Worm (Caenorhabditis elegans) whole organism, early embryonic: ENCODE results near the gene T26C11.8.

Source experiments
- B0310.2 ChIP-seq: sonication (generic microtip); optimal IDR thresholded peaks from 2 replicates; lab custom pipeline; 2016; ENCODE audit warnings: mild to moderate bottlenecking, missing genetic modification characterization, missing compliant biosample characterization
- F13C5.2 ChIP-seq: sonication (generic microtip); optimal IDR thresholded peaks from 2 replicates; lab custom pipeline; 2017; ENCODE audit warnings: mild to moderate bottlenecking, missing genetic modification characterization, inconsistent platforms, missing compliant biosample characterization
- aly-1 ChIP-seq: sonication (generic microtip); optimal IDR thresholded peaks from 2 replicates; lab custom pipeline; 2016; ENCODE audit warnings: missing genetic modification characterization, missing compliant biosample characterization
- ama-1 ChIP-seq: fragments of 150-350 bp; optimal IDR thresholded peaks from 2 replicates; lab custom pipeline; 2014
- ceh-13 ChIP-seq: fragments of 200-800 bp; sonication (Bioruptor generic); optimal IDR thresholded peaks from 2 replicates; lab custom pipeline; 2018; ENCODE audit warnings: mild to moderate bottlenecking, missing genetic modification characterization, missing compliant biosample characterization
- ceh-36 ChIP-seq: sonication (generic microtip); optimal IDR thresholded peaks from 2 replicates; lab custom pipeline; 2016; ENCODE audit warnings: missing genetic modification characterization, inconsistent platforms, missing compliant biosample characterization
- ets-7 ChIP-seq: sonication (generic microtip); optimal IDR thresholded peaks from 2 replicates; lab custom pipeline; 2016; ENCODE audit warnings: missing genotype, missing genetic modification characterization, missing compliant biosample characterization
- flt-1 ChIP-seq: fragments of 200-800 bp; sonication (Bioruptor generic); IDR thresholded peaks from 2 replicates; pipeline ENCODE4 v1.3.6; 2022; ENCODE audit warnings: missing genetic modification characterization, missing compliant biosample characterization
- hmbx-1 ChIP-seq: sonication (generic microtip); optimal IDR thresholded peaks from 2 replicates; lab custom pipeline; 2016; ENCODE audit warnings: mild to moderate bottlenecking, missing genetic modification characterization, missing compliant biosample characterization
- hmg-4 ChIP-seq: fragments of 200-800 bp; sonication (Bioruptor generic); optimal IDR thresholded peaks from 2 replicates; lab custom pipeline; 2018; ENCODE audit warnings: mild to moderate bottlenecking, missing genetic modification characterization, missing compliant biosample characterization
- hnd-1 ChIP-seq: sonication (generic microtip); optimal IDR thresholded peaks from 2 replicates; lab custom pipeline; 2016; ENCODE audit warnings: missing genetic modification characterization, missing compliant biosample characterization
- pes-1 ChIP-seq: fragments of 200-800 bp; sonication (Bioruptor generic); IDR thresholded peaks from 2 replicates; pipeline ENCODE4 v1.3.6; 2022; ENCODE audit warnings: missing genetic modification reagents, missing genetic modification characterization, missing compliant biosample characterization
- scrt-1 ChIP-seq: fragments of 200-800 bp; sonication (Bioruptor generic); IDR thresholded peaks from 2 replicates; pipeline ENCODE4 v1.3.6; 2022; ENCODE audit warnings: missing genetic modification characterization, missing compliant biosample characterization
- sea-1 ChIP-seq: fragments of 200-800 bp; sonication (Bioruptor generic); conservative IDR thresholded peaks from 2 replicates; pipeline ENCODE4 v1.3.6; 2022; ENCODE audit warnings: missing genetic modification characterization, missing compliant biosample characterization
- tbx-11 ChIP-seq: fragments of 200-800 bp; sonication (Bioruptor generic); IDR thresholded peaks from 2 replicates; pipeline ENCODE4 v1.3.6; 2022; ENCODE audit warnings: missing genetic modification characterization, missing compliant biosample characterization
- tbx-37 ChIP-seq: fragments of 200-800 bp; sonication (Bioruptor generic); conservative IDR thresholded peaks from 2 replicates; pipeline ENCODE4 v1.3.6; 2022; ENCODE audit warnings: missing genetic modification reagents, missing genetic modification characterization, missing compliant biosample characterization
- tra-4 ChIP-seq: sonication (generic microtip); optimal IDR thresholded peaks from 2 replicates; lab custom pipeline; 2017; ENCODE audit warnings: missing genetic modification characterization, missing compliant biosample characterization

The T26C11.8 gene

ce11 chrX:1870991-1871390 is 10.5 kb downstream of the T26C11.8 start:
- TF ChIP-seq sea-1 (GFP tag; lab: Robert Waterston, UW) (no peak), flt-1 (no peak), tra-4 (tag; lab: Kevin White, UChicago) (no peak), ceh-36 (tag; lab: Kevin White, UChicago) (no peak), ets-7 (tag; lab: Kevin White, UChicago) (no peak), B0310.2 (no peak), tbx-11 (GFP tag; lab: Robert Waterston, UW) (no peak), aly-1 (tag; lab: Kevin White, UChicago) (no peak)

- peak; percentile 85 for TF ChIP-seq sea-1 (GFP tag; lab: Robert Waterston, UW)
- TF ChIP-seq aly-1 (tag; lab: Kevin White, UChicago), result peak; percentile 83
- peak; percentile 89 for TF ChIP-seq F13C5.2 (tag; lab: Kevin White, UChicago)
- peak; percentile 83 for TF ChIP-seq ceh-36 (tag; lab: Kevin White, UChicago)
- no peak for TF ChIP-seq tra-4 (tag; lab: Kevin White, UChicago)
- peak; percentile 81 for TF ChIP-seq hnd-1 (tag; lab: Kevin White, UChicago)
- peak; percentile 91 for TF ChIP-seq tbx-11 (GFP tag; lab: Robert Waterston, UW)
- no peak for TF ChIP-seq ama-1
- peak; percentile 53 for TF ChIP-seq B0310.2
- TF ChIP-seq flt-1, result peak; percentile 94
- peak; percentile 76 for TF ChIP-seq ceh-13 (GFP tag; lab: Kevin White, UChicago)
- peak; percentile 51 for TF ChIP-seq hmbx-1
- TF ChIP-seq tbx-37, result peak; percentile 81
- TF ChIP-seq scrt-1 (GFP tag; lab: Robert Waterston, UW), result peak; percentile 88
- TF ChIP-seq pes-1 (GFP tag; lab: Robert Waterston, UW), result peak; percentile 93
- peak; percentile 52 for TF ChIP-seq ets-7 (tag; lab: Kevin White, UChicago)
- peak; percentile 91 for TF ChIP-seq hmg-4 (GFP tag; lab: Kevin White, UChicago)
Measured at ce11 chrX:1880665-1881064, 20.1 kb downstream of the T26C11.8 start.

DNA sequence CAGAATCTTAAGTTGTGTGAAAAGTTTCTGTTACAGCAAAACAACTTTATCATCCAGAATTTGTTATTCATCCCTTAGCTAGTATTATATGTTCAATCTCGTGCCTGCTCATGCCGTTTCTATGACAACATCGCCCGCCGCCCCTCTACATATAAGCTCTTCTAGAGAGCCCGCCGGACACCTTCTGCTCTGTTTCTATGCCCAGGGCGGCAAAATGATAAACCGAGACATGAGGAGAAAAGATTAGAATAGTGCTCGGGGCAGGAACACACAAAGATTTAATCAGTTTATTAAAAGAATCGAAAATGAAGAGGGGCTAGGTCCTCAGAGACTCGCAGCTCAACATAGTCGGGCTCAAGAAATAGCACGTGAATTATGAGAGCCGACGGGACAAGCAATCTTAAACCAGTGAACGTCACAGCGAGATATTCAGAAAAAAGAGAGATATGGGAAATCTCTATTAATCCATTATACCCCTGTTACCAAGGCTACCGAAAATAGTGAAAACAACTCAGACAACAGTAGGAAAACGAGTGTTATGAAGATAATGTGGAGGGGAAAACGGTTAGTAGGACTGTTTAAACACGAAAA is 28.0 kb downstream of the T26C11.8 start:
- TF ChIP-seq tra-4 (tag; lab: Kevin White, UChicago) (no peak), pes-1 (GFP tag; lab: Robert Waterston, UW) (0 out of 2 replicates have a peak, but pooled peaks have one; percentile 7), tbx-11 (GFP tag; lab: Robert Waterston, UW) (no peak), aly-1 (tag; lab: Kevin White, UChicago) (no peak)

ce11 chrX:1890817-1891216 is 30.3 kb downstream of the T26C11.8 start:
- TF ChIP-seq tbx-11 (GFP tag; lab: Robert Waterston, UW), result no peak
- TF ChIP-seq pes-1 (GFP tag; lab: Robert Waterston, UW), result no peak
- no peak for TF ChIP-seq scrt-1 (GFP tag; lab: Robert Waterston, UW)
- TF ChIP-seq ets-7 (tag; lab: Kevin White, UChicago), result no peak
- TF ChIP-seq F13C5.2 (tag; lab: Kevin White, UChicago), result no peak
- no peak for TF ChIP-seq sea-1 (GFP tag; lab: Robert Waterston, UW)

- no peak for TF ChIP-seq tbx-37
- TF ChIP-seq ceh-36 (tag; lab: Kevin White, UChicago), result no peak
- TF ChIP-seq tbx-11 (GFP tag; lab: Robert Waterston, UW), result no peak
- no peak for TF ChIP-seq tra-4 (tag; lab: Kevin White, UChicago)
- no peak for TF ChIP-seq ets-7 (tag; lab: Kevin White, UChicago)
- no peak for TF ChIP-seq hnd-1 (tag; lab: Kevin White, UChicago)
- no peak for TF ChIP-seq hmbx-1
- no peak for TF ChIP-seq ceh-13 (GFP tag; lab: Kevin White, UChicago)
- no peak for TF ChIP-seq sea-1 (GFP tag; lab: Robert Waterston, UW)
- TF ChIP-seq aly-1 (tag; lab: Kevin White, UChicago), result no peak
- TF ChIP-seq F13C5.2 (tag; lab: Kevin White, UChicago), result no peak
Measured at ce11 chrX:1891887-1892286, 31.4 kb downstream of the T26C11.8 start, which contains the start of gene B0294.3. B0294.3 (plus strand) TSS chrX:1892187.

- TF ChIP-seq flt-1 (no peak), tbx-11 (GFP tag; lab: Robert Waterston, UW) (no peak), pes-1 (GFP tag; lab: Robert Waterston, UW) (no peak), ceh-36 (tag; lab: Kevin White, UChicago) (no peak), sea-1 (GFP tag; lab: Robert Waterston, UW) (no peak), aly-1 (tag; lab: Kevin White, UChicago) (no peak), tra-4 (tag; lab: Kevin White, UChicago) (no peak), F13C5.2 (tag; lab: Kevin White, UChicago) (no peak)
Measured at ce11 chrX:1897243-1897642, 36.7 kb downstream of the T26C11.8 start, which contains the start of gene B0294.1. B0294.1 (minus strand) TSS chrX:1897343.

- TF ChIP-seq aly-1 (tag; lab: Kevin White, UChicago) (no peak), ets-7 (tag; lab: Kevin White, UChicago) (no peak), hnd-1 (tag; lab: Kevin White, UChicago) (no peak), F13C5.2 (tag; lab: Kevin White, UChicago) (no peak), tbx-37 (no peak), B0310.2 (no peak), tra-4 (tag; lab: Kevin White, UChicago) (no peak), hmbx-1 (no peak), scrt-1 (GFP tag; lab: Robert Waterston, UW) (no peak), flt-1 (no peak), ceh-36 (tag; lab: Kevin White, UChicago) (no peak), hmg-4 (GFP tag; lab: Kevin White, UChicago) (no peak), sea-1 (GFP tag; lab: Robert Waterston, UW) (no peak), tbx-11 (GFP tag; lab: Robert Waterston, UW) (no peak), ama-1 (no peak), ceh-13 (GFP tag; lab: Kevin White, UChicago) (no peak), pes-1 (GFP tag; lab: Robert Waterston, UW) (no peak)
Measured at ce11 chrX:1901480-1901879, 41.0 kb downstream of the T26C11.8 start.
